Worm (Caenorhabditis elegans) whole organism, late embryonic: ENCODE data around the gene dhc-3.

Source experiments
- C08G9.2 ChIP-seq: sonication (generic microtip); optimal IDR thresholded peaks from 2 replicates; lab custom pipeline; 2016; ENCODE audit warnings: mild to moderate bottlenecking, missing genetic modification characterization, moderate library complexity, missing compliant biosample characterization
- F13H6.1 ChIP-seq: sonication (generic microtip); optimal IDR thresholded peaks from 2 replicates; lab custom pipeline; 2016; ENCODE audit warnings: missing genetic modification characterization, missing compliant biosample characterization
- K09A11.1 ChIP-seq: sonication (generic microtip); optimal IDR thresholded peaks from 2 replicates; lab custom pipeline; 2017; ENCODE audit warnings: antibody characterized with exemption, mild to moderate bottlenecking, missing genetic modification characterization, missing compliant biosample characterization; ENCODE audit not compliant: insufficient read depth
- ahr-1 ChIP-seq: sonication (generic microtip); optimal IDR thresholded peaks from 2 replicates; lab custom pipeline; 2016; ENCODE audit warnings: missing genetic modification characterization, missing compliant biosample characterization
- ceh-30 ChIP-seq: fragments of 150-350 bp; optimal IDR thresholded peaks from 2 replicates; lab custom pipeline; 2014; ENCODE audit warnings: missing biosample characterization, missing genetic modification characterization
- ceh-31 ChIP-seq: sonication (generic microtip); optimal IDR thresholded peaks from 2 replicates; lab custom pipeline; 2016; ENCODE audit warnings: missing genetic modification characterization, missing compliant biosample characterization
- ceh-34 ChIP-seq: sonication (generic microtip); optimal IDR thresholded peaks from 2 replicates; lab custom pipeline; 2016; ENCODE audit warnings: mild to moderate bottlenecking, missing genetic modification characterization, missing compliant biosample characterization
- ceh-45 ChIP-seq: fragments of 200-800 bp; sonication (Bioruptor generic); IDR thresholded peaks from 2 replicates; pipeline ENCODE4 v1.3.6; 2022; ENCODE audit warnings: missing genetic modification reagents, missing genetic modification characterization, missing compliant biosample characterization
- ceh-9 ChIP-seq: sonication (generic microtip); optimal IDR thresholded peaks from 2 replicates; lab custom pipeline; 2016; ENCODE audit warnings: mild to moderate bottlenecking, missing genetic modification characterization, inconsistent platforms, missing compliant biosample characterization
- dve-1 ChIP-seq: sonication (generic microtip); optimal IDR thresholded peaks from 2 replicates; lab custom pipeline; 2017; ENCODE audit warnings: antibody characterized with exemption, mild to moderate bottlenecking, missing genetic modification characterization, missing compliant biosample characterization
- ets-4 ChIP-seq: sonication (generic microtip); optimal IDR thresholded peaks from 2 replicates; lab custom pipeline; 2016; ENCODE audit warnings: missing genetic modification characterization, missing compliant biosample characterization
- eyg-1 ChIP-seq: sonication (generic microtip); optimal IDR thresholded peaks from 2 replicates; lab custom pipeline; 2016; ENCODE audit warnings: missing genotype, missing genetic modification characterization, missing compliant biosample characterization
- fkh-10 ChIP-seq: fragments of 150-350 bp; optimal IDR thresholded peaks from 2 replicates; lab custom pipeline; 2014; ENCODE audit warnings: missing biosample characterization, missing genetic modification reagents, missing genetic modification characterization
- fkh-6 ChIP-seq: sonication (generic microtip); optimal IDR thresholded peaks from 2 replicates; lab custom pipeline; 2016; ENCODE audit warnings: missing genetic modification characterization, missing compliant biosample characterization
- hlh-6 ChIP-seq: sonication (generic microtip); optimal IDR thresholded peaks from 2 replicates; lab custom pipeline; 2016; ENCODE audit warnings: missing genotype, missing genetic modification characterization, missing compliant biosample characterization
- hlh-8 ChIP-seq: sonication (generic microtip); optimal IDR thresholded peaks from 2 replicates; lab custom pipeline; 2016; ENCODE audit warnings: missing genotype, missing genetic modification characterization, missing compliant biosample characterization
- madf-2 ChIP-seq: sonication (generic microtip); optimal IDR thresholded peaks from 2 replicates; lab custom pipeline; 2017; ENCODE audit warnings: missing genetic modification characterization, missing compliant biosample characterization
- mec-3 ChIP-seq: sonication (generic microtip); optimal IDR thresholded peaks from 2 replicates; lab custom pipeline; 2016; ENCODE audit warnings: borderline replicate concordance, missing genetic modification characterization, missing compliant biosample characterization
- nhr-11 ChIP-seq: fragments of 150-350 bp; optimal IDR thresholded peaks from 2 replicates; lab custom pipeline; 2014; ENCODE audit warnings: missing biosample characterization, missing genetic modification characterization
- nhr-232 ChIP-seq: sonication (generic microtip); optimal IDR thresholded peaks from 2 replicates; lab custom pipeline; 2016; ENCODE audit warnings: missing genetic modification characterization, missing compliant biosample characterization
- npax-4 ChIP-seq: sonication (generic microtip); optimal IDR thresholded peaks from 2 replicates; lab custom pipeline; 2016; ENCODE audit warnings: missing genetic modification characterization, missing compliant biosample characterization
- odd-2 ChIP-seq: sonication (generic microtip); optimal IDR thresholded peaks from 2 replicates; lab custom pipeline; 2017; ENCODE audit warnings: antibody characterized with exemption, mild to moderate bottlenecking, missing genetic modification characterization, missing compliant biosample characterization
- pag-3 ChIP-seq: sonication (generic microtip); optimal IDR thresholded peaks from 2 replicates; lab custom pipeline; 2016; ENCODE audit warnings: missing compliant biosample characterization, missing genetic modification characterization, borderline replicate concordance
- pha-2 ChIP-seq: sonication (generic microtip); optimal IDR thresholded peaks from 2 replicates; lab custom pipeline; 2017; ENCODE audit warnings: mild to moderate bottlenecking, missing genetic modification characterization, missing compliant biosample characterization
- pha-4 ChIP-seq: fragments of 150-350 bp; optimal IDR thresholded peaks from 2 replicates; lab custom pipeline; 2018; ENCODE audit warnings: missing biosample characterization, missing genetic modification reagents, missing genetic modification characterization
- pqm-1 ChIP-seq: sonication (generic microtip); optimal IDR thresholded peaks from 2 replicates; lab custom pipeline; 2016; ENCODE audit warnings: missing genetic modification characterization, missing compliant biosample characterization
- rnt-1 ChIP-seq: sonication (generic microtip); optimal IDR thresholded peaks from 2 replicates; lab custom pipeline; 2016; ENCODE audit warnings: missing genetic modification characterization, missing compliant biosample characterization
- sox-4 ChIP-seq: sonication (generic microtip); optimal IDR thresholded peaks from 2 replicates; lab custom pipeline; 2017; ENCODE audit warnings: mild to moderate bottlenecking, missing genetic modification characterization, inconsistent platforms, missing compliant biosample characterization
- tbx-2 ChIP-seq: sonication (generic microtip); optimal IDR thresholded peaks from 2 replicates; lab custom pipeline; 2016; ENCODE audit warnings: missing genetic modification characterization, missing compliant biosample characterization
- tbx-7 ChIP-seq: sonication (generic microtip); optimal IDR thresholded peaks from 2 replicates; lab custom pipeline; 2016; ENCODE audit warnings: missing genotype, missing genetic modification characterization, missing compliant biosample characterization
- unc-42 ChIP-seq: sonication (generic microtip); optimal IDR thresholded peaks from 2 replicates; lab custom pipeline; 2016; ENCODE audit warnings: missing genotype, missing genetic modification characterization, missing compliant biosample characterization

Gene dhc-3

DNA sequence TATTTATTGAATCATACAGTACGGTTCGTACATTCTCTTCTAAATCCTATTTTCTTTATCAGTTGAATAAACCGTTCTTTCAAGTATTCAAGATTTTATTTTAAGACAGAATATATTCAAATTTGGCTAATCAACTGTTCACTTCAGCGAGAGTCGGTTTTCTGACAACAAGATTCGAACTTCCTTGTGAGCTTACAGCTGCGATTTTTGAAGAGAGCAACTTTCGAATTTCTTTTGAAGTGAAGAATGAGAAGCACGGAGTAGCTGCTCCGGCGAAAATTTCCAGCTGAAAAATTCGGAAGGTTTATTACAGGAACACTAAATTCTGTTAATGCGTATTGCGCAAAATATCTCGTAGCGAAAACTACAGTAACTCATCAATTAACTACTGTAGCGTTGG, 42.7 kb downstream of the dhc-3 start:
- no peak for TF ChIP-seq C08G9.2
- no peak for TF ChIP-seq hlh-6
- TF ChIP-seq fkh-6 (tag; lab: Kevin White, UChicago), result no peak
- TF ChIP-seq pha-4 (tag; lab: Kevin White, UChicago), result no peak
- no peak for TF ChIP-seq nhr-11 (tag; lab: Kevin White, UChicago)
- TF ChIP-seq eyg-1, result no peak
- TF ChIP-seq tbx-2 (tag; lab: Kevin White, UChicago), result no peak
- no peak for TF ChIP-seq npax-4 (tag; lab: Kevin White, UChicago)
- no peak for TF ChIP-seq unc-42 (tag; lab: Kevin White, UChicago)
- no peak for TF ChIP-seq ceh-30 (tag; lab: Kevin White, UChicago)

DNA sequence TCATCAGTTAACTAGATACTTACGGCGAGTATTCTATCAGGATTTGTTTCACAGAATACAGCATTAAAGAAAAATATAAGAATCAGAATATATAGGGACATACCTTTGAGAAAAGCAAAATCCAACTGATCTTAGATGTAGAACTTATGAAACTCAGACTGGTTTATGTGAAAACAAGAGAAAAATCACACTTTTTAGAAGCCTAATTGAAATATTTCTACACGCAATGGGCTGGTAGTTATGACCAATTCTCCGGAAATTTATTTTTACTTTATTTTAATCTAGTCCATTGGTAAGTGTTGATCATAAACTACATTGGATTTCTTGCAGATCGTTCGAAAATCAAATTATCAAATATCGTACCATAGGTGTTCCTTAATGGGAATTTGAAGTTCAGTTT, 45.4 kb downstream of the dhc-3 start, which contains the start of gene T09E8.4:
Gene T09E8.4, minus strand, starts transcription at position 101 of the 400 bp plus-strand sequence.
- TF ChIP-seq pag-3 (tag; lab: Kevin White, UChicago), result no peak
- TF ChIP-seq fkh-10 (GFP tag; lab: Kevin White, UChicago), result no peak
- no peak for TF ChIP-seq ahr-1 (tag; lab: Kevin White, UChicago)
- no peak for TF ChIP-seq madf-2
- TF ChIP-seq hlh-8, result no peak
- no peak for TF ChIP-seq ceh-34 (tag; lab: Kevin White, UChicago)
- TF ChIP-seq K09A11.1 (tag; lab: Kevin White, UChicago), result no peak
- no peak for TF ChIP-seq fkh-6 (tag; lab: Kevin White, UChicago)
- TF ChIP-seq tbx-7 (tag; lab: Kevin White, UChicago), result no peak
- no peak for TF ChIP-seq odd-2
- no peak for TF ChIP-seq pha-2 (tag; lab: Kevin White, UChicago)
- TF ChIP-seq tbx-2 (tag; lab: Kevin White, UChicago), result no peak
- TF ChIP-seq mec-3 (tag; lab: Kevin White, UChicago), result no peak
- no peak for TF ChIP-seq rnt-1 (tag; lab: Kevin White, UChicago)
- no peak for TF ChIP-seq ceh-31 (tag; lab: Kevin White, UChicago)

DNA sequence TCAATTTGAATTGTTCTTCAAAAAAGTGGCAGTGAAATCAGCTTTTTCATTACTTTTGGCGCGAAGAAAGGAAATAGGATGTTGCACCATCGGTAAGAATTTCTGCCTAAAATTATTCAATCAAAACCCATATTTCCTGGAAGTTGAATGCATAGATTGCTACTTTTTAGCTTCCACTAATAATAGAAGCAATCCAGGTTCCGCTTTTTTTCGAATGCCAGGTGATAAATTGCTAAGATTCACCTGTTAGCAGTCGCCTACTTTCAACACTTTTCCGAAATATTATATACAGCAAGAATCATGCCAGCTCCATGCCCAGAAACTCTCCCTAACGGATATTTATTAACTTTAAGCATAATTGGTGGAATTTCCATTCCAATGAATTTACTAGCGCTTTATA, 46.6 kb downstream of the dhc-3 start, which contains the start of gene sri-6:
Gene sri-6, plus strand, starts transcription at position 301 of the 400 bp plus-strand sequence.
- TF ChIP-seq ceh-9 (tag; lab: Kevin White, UChicago), result no peak
- no peak for TF ChIP-seq sox-4 (tag; lab: Kevin White, UChicago)
- no peak for TF ChIP-seq dve-1

DNA sequence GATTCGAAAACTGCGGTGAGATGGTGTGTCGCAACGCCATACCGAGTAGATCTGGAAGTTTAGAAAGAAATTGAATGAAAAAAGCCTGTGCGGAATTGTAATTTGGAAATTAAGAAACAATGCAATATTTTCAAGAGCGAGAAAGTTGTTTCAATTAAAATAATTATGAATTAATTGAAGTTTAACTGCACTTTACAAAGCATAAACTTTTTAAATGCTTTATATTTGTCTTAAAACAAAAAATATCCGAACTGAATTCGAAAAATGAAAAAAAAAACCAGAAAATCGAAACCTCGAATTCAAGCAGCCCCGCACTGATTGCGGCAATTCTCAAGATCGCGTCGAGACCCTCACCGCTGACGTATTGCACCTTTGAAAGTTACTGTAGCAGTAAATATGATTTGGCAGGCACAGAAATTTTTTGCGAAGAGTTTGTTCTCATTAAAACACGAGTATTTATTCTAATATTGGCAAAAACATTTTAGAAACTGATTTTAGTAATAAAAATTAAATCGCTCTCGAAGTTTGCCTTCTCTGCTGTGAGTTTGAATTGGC, 54.8 kb downstream of the dhc-3 start, which contains the start of gene sun-1:
Gene sun-1, minus strand, starts transcription at position 51 of the 555 bp plus-strand sequence.
- no peak for TF ChIP-seq ets-4
- TF ChIP-seq hlh-6, result no peak
- no peak for TF ChIP-seq nhr-232 (tag; lab: Kevin White, UChicago)

DNA sequence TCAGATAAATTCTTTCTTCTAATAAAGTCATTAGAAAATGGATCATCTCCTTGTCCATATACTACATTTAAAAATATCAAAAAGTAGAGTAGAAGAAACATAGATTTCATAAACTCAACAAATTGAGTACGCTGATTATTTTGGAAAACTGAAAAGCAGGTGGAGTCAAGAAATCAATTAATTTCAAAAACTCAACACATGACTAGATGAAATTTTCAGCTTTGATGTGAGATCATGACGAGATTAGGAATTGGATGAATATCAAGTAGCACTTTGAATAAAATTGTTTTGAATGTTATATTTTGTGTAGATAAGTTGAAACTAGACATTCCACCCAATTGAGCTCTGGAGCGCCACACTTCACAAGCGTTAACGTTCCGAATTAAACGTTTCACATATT, 56.8 kb downstream of the dhc-3 start, which contains the start of gene F57B1.1:
Gene F57B1.1, minus strand, starts transcription at position 101 of the 400 bp plus-strand sequence.
- no peak for TF ChIP-seq pqm-1 (tag; lab: Kevin White, UChicago)
- TF ChIP-seq, all 69 proteins: peak for 0

DNA sequence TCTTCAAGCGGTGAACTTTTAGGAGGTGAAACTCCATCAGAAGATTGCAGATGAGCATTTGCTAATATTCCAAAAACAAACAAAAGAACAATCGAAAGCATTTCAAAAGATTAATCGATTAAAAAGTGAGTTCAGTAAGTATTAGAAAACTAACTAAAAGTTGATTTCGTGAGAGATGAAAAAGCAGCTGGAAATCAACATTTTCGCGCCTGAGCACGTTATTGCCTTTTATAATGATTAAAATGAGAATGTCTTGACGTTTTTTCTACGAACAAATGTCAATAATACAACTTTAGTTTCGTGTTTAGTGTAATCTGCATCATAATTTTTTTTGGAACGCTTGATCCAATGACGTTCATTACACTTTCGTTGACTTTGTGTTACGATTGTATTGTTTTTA, 59.0 kb downstream of the dhc-3 start, which contains the start of gene F57B1.9:
Gene F57B1.9, minus strand, starts transcription at position 101 of the 400 bp plus-strand sequence.
- TF ChIP-seq F13H6.1 (tag; lab: Kevin White, UChicago), result no peak
- TF ChIP-seq ceh-45, result no peak
- no peak for TF ChIP-seq nhr-11 (tag; lab: Kevin White, UChicago)
- TF ChIP-seq pha-2 (tag; lab: Kevin White, UChicago), result no peak
